Worm (Caenorhabditis elegans): ENCODE measurements around the gene F54F12.1.
A peak's percentile ranks its signal among the peaks of the same experiment; 100 is the strongest.

The F54F12.1 gene

ce11 chrIII:13055342-13055741, at the start of gene F54F12.1:
TSS of gene F54F12.1 (minus strand) at chrIII:13055442.
- no peak for TF ChIP-seq nhr-28 (tag; optimal IDR thresholded peaks at IDR 0.05)
- no peak for TF ChIP-seq bed-3 (GFP tag; optimal IDR thresholded peaks at IDR 0.05)
- no peak for TF ChIP-seq unc-39 (tag; optimal IDR thresholded peaks at IDR 0.05)
- no peak for TF ChIP-seq M03D4.4 (tag; optimal IDR thresholded peaks at IDR 0.05)
- no peak for TF ChIP-seq nhr-237 (tag; optimal IDR thresholded peaks at IDR 0.05)
- TF ChIP-seq mab-5 (tag; optimal IDR thresholded peaks at IDR 0.05) = no peak
- TF ChIP-seq unc-120 (tag; optimal IDR thresholded peaks at IDR 0.05; ENCODE audit: poor library complexity, severe bottlenecking) = no peak
- no peak for TF ChIP-seq nhr-76 (tag; optimal IDR thresholded peaks at IDR 0.05)
- TF ChIP-seq drap-1 (GFP tag; optimal IDR thresholded peaks at IDR 0.05) = no peak
- no peak for TF ChIP-seq ham-2 (GFP tag; optimal IDR thresholded peaks at IDR 0.05)
- TF ChIP-seq sptf-1 (tag; optimal IDR thresholded peaks at IDR 0.05) = no peak
- no peak for TF ChIP-seq elt-1 (tag; optimal IDR thresholded peaks at IDR 0.05; ENCODE audit: borderline replicate concordance, insufficient read depth)
- TF ChIP-seq nhr-2 (tag; optimal IDR thresholded peaks at IDR 0.05) = no peak
- no peak for TF ChIP-seq lsy-2 (tag; optimal IDR thresholded peaks at IDR 0.05)
- no peak for TF ChIP-seq flh-1 (GFP tag; optimal IDR thresholded peaks at IDR 0.05)

DNA sequence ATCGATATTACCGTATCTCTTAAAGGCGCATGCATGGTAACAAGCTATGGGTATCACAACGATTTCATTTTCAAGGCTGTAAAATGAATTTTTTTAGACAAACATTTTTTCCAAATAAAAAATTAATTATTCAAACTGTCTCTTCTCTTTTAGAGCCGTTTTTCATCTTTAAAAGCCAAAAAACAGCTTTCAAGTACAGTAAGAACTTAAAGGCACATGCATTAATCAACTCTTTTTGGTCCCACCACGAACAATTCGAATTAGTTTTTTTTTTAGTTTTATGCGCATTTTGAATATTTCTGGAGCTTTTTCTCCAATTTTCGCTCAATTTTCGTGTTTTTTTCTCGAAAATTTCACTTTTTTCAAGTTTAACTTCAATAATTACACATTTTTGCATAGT, 49.2 kb upstream of the F54F12.1 start:
- no peak for TF ChIP-seq cnd-1 (tag; optimal IDR thresholded peaks at IDR 0.05)
- TF ChIP-seq ham-2 (GFP tag; optimal IDR thresholded peaks at IDR 0.05) = no peak

ce11 chrIII:13103980-13104379, 48.7 kb upstream of the F54F12.1 start:
- TF ChIP-seq snpc-4 (tag; optimal IDR thresholded peaks at IDR 0.05) (no peak), unc-62 (GFP tag; optimal IDR thresholded peaks at IDR 0.05) (no peak), drap-1 (GFP tag; optimal IDR thresholded peaks at IDR 0.05) (no peak), flh-1 (GFP tag; optimal IDR thresholded peaks at IDR 0.05) (no peak), zip-8 (tag; optimal IDR thresholded peaks at IDR 0.05) (no peak), ces-1 (GFP tag; optimal IDR thresholded peaks at IDR 0.05) (peak; percentile 10)

DNA sequence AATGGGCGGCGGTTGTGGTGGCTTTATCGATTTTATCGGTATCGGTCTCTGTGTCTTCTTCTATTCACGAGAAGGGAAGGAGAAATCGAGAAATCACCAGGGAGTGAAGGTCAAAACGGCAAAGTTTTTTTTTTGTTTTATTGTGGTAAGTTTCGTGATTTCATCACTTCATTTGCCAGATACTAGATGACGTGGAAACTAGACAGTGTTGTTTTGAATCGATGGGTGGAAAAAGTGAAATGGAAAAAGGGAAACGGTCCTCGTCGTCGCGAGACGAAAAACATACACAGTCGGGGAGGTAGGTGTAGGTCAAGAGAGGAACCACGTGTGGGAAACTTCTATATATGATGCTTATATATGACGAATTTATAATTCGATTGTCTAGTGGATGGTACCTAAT, 45.8 kb upstream of the F54F12.1 start:
- TF ChIP-seq unc-120 (tag; optimal IDR thresholded peaks at IDR 0.05; ENCODE audit: poor library complexity, severe bottlenecking) = no peak
- TF ChIP-seq nhr-237 (tag; optimal IDR thresholded peaks at IDR 0.05) = no peak
- TF ChIP-seq lsy-2 (tag; optimal IDR thresholded peaks at IDR 0.05) = no peak
- TF ChIP-seq lin-13 (tag; optimal IDR thresholded peaks at IDR 0.05) = no peak
- TF ChIP-seq ceh-43 (GFP tag; optimal IDR thresholded peaks at IDR 0.05) = no peak
- TF ChIP-seq sem-2 (GFP tag; optimal IDR thresholded peaks at IDR 0.05) = no peak
- no peak for TF ChIP-seq unc-39 (tag; optimal IDR thresholded peaks at IDR 0.05)
- TF ChIP-seq snpc-4 (tag; optimal IDR thresholded peaks at IDR 0.05) = no peak
- TF ChIP-seq ham-2 (GFP tag; optimal IDR thresholded peaks at IDR 0.05) = no peak
- TF ChIP-seq nhr-76 (tag; optimal IDR thresholded peaks at IDR 0.05) = no peak
- TF ChIP-seq flh-1 (GFP tag; optimal IDR thresholded peaks at IDR 0.05) = no peak
- TF ChIP-seq pha-4 (tag; optimal IDR thresholded peaks at IDR 0.05) = no peak

DNA sequence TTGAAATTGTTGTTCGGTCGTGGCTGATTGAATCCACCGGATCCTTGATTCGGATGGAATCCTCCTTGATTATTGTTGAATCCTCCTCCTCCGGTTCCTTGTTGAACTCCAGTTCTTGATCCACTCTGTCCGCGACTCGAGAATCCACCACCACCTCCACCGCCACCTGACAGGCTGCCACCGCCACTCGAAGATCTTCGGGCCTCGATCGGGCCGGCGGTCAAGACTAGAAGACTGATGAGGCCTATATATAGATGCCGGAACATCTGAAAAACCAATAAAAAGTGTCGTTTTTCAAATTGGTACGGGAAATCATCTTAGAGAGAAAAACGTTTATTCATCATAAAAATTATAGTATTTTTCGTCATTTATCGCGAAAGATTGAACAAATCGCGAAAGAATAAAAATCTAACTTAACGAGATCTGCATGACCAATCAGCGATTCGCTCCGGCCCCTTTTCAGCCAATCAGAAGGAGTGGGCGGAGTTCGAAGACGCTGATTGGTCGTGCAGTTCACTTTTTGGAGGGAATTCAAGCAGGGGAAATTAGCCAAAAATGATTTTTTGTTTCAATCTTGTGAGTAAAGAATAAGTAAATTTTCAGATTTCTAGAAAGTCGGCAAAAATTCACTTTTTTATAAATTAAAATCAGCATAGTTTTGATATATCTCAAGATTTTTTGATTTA, 44.1 kb upstream of the F54F12.1 start, which contains the start of gene pqn-83:
pqn-83 (minus strand) TSS at position 272 of the 686 bp plus-strand sequence.
- TF ChIP-seq sem-2 (GFP tag; optimal IDR thresholded peaks at IDR 0.05) (no peak), zip-8 (tag; optimal IDR thresholded peaks at IDR 0.05) (no peak), lsy-2 (tag; optimal IDR thresholded peaks at IDR 0.05) (no peak), elt-3 (tag; optimal IDR thresholded peaks at IDR 0.05) (no peak), ham-2 (GFP tag; optimal IDR thresholded peaks at IDR 0.05) (no peak), mls-2 (tag; optimal IDR thresholded peaks at IDR 0.05) (no peak), ceh-39 (tag; optimal IDR thresholded peaks at IDR 0.05) (no peak)

DNA sequence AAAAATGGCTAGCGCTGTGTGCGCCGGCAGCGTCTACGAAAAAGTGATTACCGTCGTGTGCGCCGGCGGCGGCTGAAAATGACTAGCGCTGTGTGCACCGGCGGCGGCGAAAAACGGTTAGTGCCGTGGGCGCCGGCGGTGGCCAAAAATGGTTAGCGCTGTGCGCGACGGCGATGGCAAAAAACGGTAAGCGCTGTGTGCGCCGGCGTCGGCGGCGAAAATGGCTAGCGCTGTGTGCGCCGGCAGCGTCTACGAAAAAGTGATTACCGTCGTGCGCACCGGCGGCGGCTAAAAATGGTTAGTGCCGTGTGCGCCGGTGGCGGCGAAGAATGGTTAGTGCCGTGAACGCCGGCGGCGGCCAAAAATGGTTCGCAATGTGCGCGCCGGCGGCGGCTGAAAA, 37.1 kb upstream of the F54F12.1 start:
- TF ChIP-seq lin-13 (tag; optimal IDR thresholded peaks at IDR 0.05) (no peak), hlh-1 (tag; optimal IDR thresholded peaks at IDR 0.05) (no peak), unc-62 (GFP tag; optimal IDR thresholded peaks at IDR 0.05) (no peak), flh-1 (GFP tag; optimal IDR thresholded peaks at IDR 0.05) (no peak), ceh-43 (GFP tag; optimal IDR thresholded peaks at IDR 0.05) (no peak), M03D4.4 (tag; optimal IDR thresholded peaks at IDR 0.05) (no peak), unc-39 (tag; optimal IDR thresholded peaks at IDR 0.05) (no peak), elt-1 (tag; optimal IDR thresholded peaks at IDR 0.05; ENCODE audit: borderline replicate concordance, insufficient read depth) (no peak), ces-1 (GFP tag; optimal IDR thresholded peaks at IDR 0.05) (no peak), zip-8 (tag; optimal IDR thresholded peaks at IDR 0.05) (no peak)

All from whole organism, mixed stage, embryonic.